Worm (Caenorhabditis elegans) whole organism, early embryonic: ENCODE data around the gene coq-2.

Experiments
- B0310.2 ChIP-seq: sonication (generic microtip); optimal IDR thresholded peaks from 2 replicates; lab custom pipeline; 2016; ENCODE audit warnings: mild to moderate bottlenecking, missing genetic modification characterization, missing compliant biosample characterization
- F13C5.2 ChIP-seq: sonication (generic microtip); optimal IDR thresholded peaks from 2 replicates; lab custom pipeline; 2017; ENCODE audit warnings: mild to moderate bottlenecking, missing genetic modification characterization, inconsistent platforms, missing compliant biosample characterization
- aly-1 ChIP-seq: sonication (generic microtip); optimal IDR thresholded peaks from 2 replicates; lab custom pipeline; 2016; ENCODE audit warnings: missing genetic modification characterization, missing compliant biosample characterization
- ama-1 ChIP-seq: fragments of 150-350 bp; optimal IDR thresholded peaks from 2 replicates; lab custom pipeline; 2014
- ceh-13 ChIP-seq: fragments of 200-800 bp; sonication (Bioruptor generic); optimal IDR thresholded peaks from 2 replicates; lab custom pipeline; 2018; ENCODE audit warnings: mild to moderate bottlenecking, missing genetic modification characterization, missing compliant biosample characterization
- hmbx-1 ChIP-seq: sonication (generic microtip); optimal IDR thresholded peaks from 2 replicates; lab custom pipeline; 2016; ENCODE audit warnings: mild to moderate bottlenecking, missing genetic modification characterization, missing compliant biosample characterization
- hmg-4 ChIP-seq: fragments of 200-800 bp; sonication (Bioruptor generic); optimal IDR thresholded peaks from 2 replicates; lab custom pipeline; 2018; ENCODE audit warnings: mild to moderate bottlenecking, missing genetic modification characterization, missing compliant biosample characterization
- hnd-1 ChIP-seq: sonication (generic microtip); optimal IDR thresholded peaks from 2 replicates; lab custom pipeline; 2016; ENCODE audit warnings: missing genetic modification characterization, missing compliant biosample characterization
- pes-1 ChIP-seq: fragments of 200-800 bp; sonication (Bioruptor generic); IDR thresholded peaks from 2 replicates; pipeline ENCODE4 v1.3.6; 2022; ENCODE audit warnings: missing genetic modification reagents, missing genetic modification characterization, missing compliant biosample characterization
- scrt-1 ChIP-seq: fragments of 200-800 bp; sonication (Bioruptor generic); IDR thresholded peaks from 2 replicates; pipeline ENCODE4 v1.3.6; 2022; ENCODE audit warnings: missing genetic modification characterization, missing compliant biosample characterization
- tbx-11 ChIP-seq: fragments of 200-800 bp; sonication (Bioruptor generic); IDR thresholded peaks from 2 replicates; pipeline ENCODE4 v1.3.6; 2022; ENCODE audit warnings: missing genetic modification characterization, missing compliant biosample characterization
- tbx-37 ChIP-seq: fragments of 200-800 bp; sonication (Bioruptor generic); conservative IDR thresholded peaks from 2 replicates; pipeline ENCODE4 v1.3.6; 2022; ENCODE audit warnings: missing genetic modification reagents, missing genetic modification characterization, missing compliant biosample characterization
- tra-4 ChIP-seq: sonication (generic microtip); optimal IDR thresholded peaks from 2 replicates; lab custom pipeline; 2017; ENCODE audit warnings: missing genetic modification characterization, missing compliant biosample characterization

DNA sequence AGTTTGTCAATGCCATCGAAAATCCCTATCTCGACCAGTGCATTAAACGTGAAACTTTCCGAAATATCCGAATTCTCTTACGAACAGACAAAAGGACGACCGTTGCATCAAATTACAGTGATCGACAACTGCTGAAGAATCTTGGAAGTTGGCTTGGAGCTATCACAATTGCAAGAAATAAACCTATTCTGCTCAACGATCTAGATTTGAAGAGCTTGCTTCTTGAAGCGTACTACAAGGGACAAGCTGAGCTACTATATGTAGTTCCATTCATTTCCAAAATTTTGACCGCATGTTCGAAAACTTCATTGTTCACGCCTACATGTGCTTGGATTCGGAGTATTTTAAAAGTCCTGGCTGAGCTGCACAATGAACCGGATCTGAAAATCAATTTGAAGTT is 18.2 kb downstream of the coq-2 start:
- TF ChIP-seq ama-1 (no peak), hmbx-1 (tag; lab: Kevin White, UChicago) (no peak), F13C5.2 (no peak), tra-4 (no peak), tbx-11 (no peak), B0310.2 (tag; lab: Kevin White, UChicago) (no peak), aly-1 (tag; lab: Kevin White, UChicago) (no peak), scrt-1 (no peak), hmg-4 (GFP tag; lab: Kevin White, UChicago) (no peak), tbx-37 (GFP tag; lab: Robert Waterston, UW) (no peak), ceh-13 (GFP tag; lab: Kevin White, UChicago) (no peak), pes-1 (GFP tag; lab: Robert Waterston, UW) (no peak), hnd-1 (no peak)
